Fruit fly (Drosophila melanogaster): Measurements from ENCODE around the gene CG7328.

Gene CG7328

DNA sequence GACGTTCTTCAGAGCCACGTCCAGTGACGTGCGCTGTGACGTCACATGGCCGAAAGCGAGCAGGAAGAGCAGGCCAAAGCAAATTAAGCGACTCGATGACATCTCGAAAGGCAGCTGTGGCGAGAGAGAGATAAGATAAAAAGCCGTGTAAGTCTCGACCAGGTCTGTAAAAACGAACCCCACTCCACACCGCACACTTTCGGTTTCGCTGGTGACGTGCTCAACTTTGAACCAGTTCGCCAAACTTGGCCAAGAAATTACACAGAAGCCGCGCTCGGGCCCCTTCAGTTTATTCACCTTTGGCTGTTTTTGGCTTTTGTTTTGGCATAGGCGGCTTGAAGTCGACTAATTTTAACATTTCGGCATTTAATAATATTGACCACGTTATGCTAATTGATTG lies 14.3 kb downstream of the CG7328 start:
- TF ChIP-seq noc (tag; optimal IDR thresholded peaks at IDR 0.05) = no peak

dm6 chr3L:20123038-20123437 lies 17.4 kb downstream of the CG7328 start:
- no peak for TF ChIP-seq noc (tag; optimal IDR thresholded peaks at IDR 0.05)

- TF ChIP-seq noc (tag; optimal IDR thresholded peaks at IDR 0.05) = no peak
Observed at dm6 chr3L:20112797-20113368, 27.5 kb downstream of the CG7328 start, which contains the start of gene CG14187. CG14187 (minus strand) TSS chr3L:20112847.

- no peak for TF ChIP-seq noc (tag; optimal IDR thresholded peaks at IDR 0.05)
Observed at dm6 chr3L:20111434-20111833, 29.0 kb downstream of the CG7328 start, which contains the start of gene Ir76b. Ir76b (minus strand) TSS chr3L:20111534.

DNA sequence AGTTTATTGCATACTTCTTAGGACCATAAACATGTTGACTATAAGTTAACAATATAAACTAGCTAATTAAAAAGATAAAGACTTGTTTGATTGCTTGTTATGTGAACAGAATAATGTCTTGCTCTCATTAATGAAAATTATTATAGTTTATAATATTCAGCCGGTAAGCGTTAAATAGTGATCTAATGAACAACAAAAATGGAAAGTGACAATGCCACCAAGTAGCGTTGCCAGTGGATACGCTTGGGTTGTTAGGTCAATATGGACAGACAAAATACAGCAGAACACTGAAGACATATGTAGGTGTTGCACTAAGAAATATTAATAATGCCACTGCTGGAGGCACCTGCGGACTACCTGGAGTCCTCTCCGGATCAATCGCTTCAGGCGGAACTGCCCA lies 34.6 kb downstream of the CG7328 start, which contains the start of gene CG14185:
Gene CG14185 (plus strand): TSS at position 301 of the 400 bp plus-strand sequence.
- TF ChIP-seq noc (tag; optimal IDR thresholded peaks at IDR 0.05) = no peak

DNA sequence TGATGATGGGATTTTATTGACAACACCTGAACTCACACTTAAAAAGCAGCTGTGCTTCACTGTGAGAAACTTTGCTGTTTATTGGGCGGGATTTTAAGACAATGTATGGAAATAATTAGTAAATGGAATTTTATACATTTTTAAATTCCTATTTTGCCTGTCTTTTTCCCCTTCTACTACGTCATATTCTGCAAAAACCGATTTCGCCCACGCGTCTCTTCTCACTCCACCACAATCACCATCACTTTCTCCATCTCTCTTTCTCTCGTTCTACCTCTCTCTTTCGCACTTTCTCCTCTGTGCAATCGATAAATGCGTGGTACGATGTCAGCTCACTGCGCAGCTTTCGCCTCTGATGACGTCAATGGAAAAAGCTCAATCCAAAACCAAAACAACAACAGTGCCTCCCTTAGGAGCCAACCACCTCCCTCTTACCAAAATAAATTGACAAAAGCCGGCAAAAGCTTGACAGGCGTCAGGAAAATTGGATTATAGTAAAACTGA lies 35.8 kb downstream of the CG7328 start:
- no peak for TF ChIP-seq noc (tag; optimal IDR thresholded peaks at IDR 0.05)

DNA sequence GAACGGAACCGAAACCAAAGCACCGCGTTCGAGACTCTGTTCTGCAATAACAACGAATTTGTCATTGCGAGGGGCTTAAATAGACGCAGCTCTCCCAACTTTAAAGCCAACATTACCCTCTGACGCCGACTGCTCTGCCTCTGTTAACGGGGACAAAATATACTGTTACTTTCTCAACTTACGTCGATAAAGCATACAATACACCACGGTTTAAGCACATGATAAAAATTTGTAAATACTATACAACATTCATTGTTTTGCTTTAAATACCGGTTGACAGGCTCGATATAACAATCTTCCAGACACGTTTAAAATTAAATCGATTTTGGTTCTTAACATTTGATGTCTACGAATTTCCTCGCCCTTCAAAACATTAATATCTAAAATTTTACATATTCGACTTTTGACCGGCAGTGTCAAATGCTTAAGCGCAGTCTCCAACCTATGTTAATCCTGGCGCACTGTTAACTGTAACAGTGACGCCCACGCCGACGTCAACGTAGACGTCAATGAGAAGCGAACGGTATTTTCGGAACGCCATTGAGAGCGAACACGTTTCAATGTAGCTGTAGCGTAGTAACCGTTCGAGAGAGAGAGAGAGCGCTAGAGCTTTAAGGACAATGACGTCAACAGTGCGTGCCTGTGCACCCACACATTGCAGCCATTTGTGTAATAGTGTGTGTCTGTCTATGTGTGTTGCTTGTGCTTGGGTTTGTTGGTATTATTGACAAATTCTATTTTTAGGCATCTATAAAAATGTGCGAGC lies 36.4 kb downstream of the CG7328 start, which contains the start of gene CG14186:
Gene CG14186 (minus strand): TSS at position 51 of the 766 bp plus-strand sequence.
- TF ChIP-seq noc (tag; optimal IDR thresholded peaks at IDR 0.05) = no peak

- TF ChIP-seq noc (tag; optimal IDR thresholded peaks at IDR 0.05) = no peak
Observed at dm6 chr3L:20097312-20097711, 43.1 kb downstream of the CG7328 start.

Measured in whole organism, larva.